Fruit fly (Drosophila melanogaster) whole organism, embryonic: Measurements from ENCODE around the gene CG13138.

ENCODE experiments used
- CG10654 ChIP-seq: fragments of 200-800 bp; sonication (Bioruptor generic); optimal IDR thresholded peaks from 2 replicates; lab custom pipeline; 2016; ENCODE audit warnings: missing biosample characterization, missing genetic modification characterization
- CG10979 ChIP-seq: fragments of 200-800 bp; sonication (Bioruptor generic); optimal IDR thresholded peaks from 2 replicates; lab custom pipeline; 2018; ENCODE audit warnings: missing biosample characterization, mild to moderate bottlenecking, missing genetic modification characterization, moderate library complexity
- CG12104 ChIP-seq: fragments of 200-800 bp; sonication (Bioruptor generic); optimal IDR thresholded peaks from 3 replicates; lab custom pipeline; 2016; ENCODE audit warnings: missing biosample characterization, missing genetic modification characterization
- CG12155 ChIP-seq: fragments of 200-800 bp; sonication (Bioruptor generic); optimal IDR thresholded peaks from 3 replicates; lab custom pipeline; 2016; ENCODE audit warnings: missing biosample characterization, missing genetic modification characterization
- CG14860 ChIP-seq: fragments of 200-800 bp; sonication (Bioruptor generic); IDR thresholded peaks from 3 replicates; pipeline ENCODE4 v1.3.6; 2022; ENCODE audit warnings: missing biosample characterization, missing genetic modification characterization; ENCODE audit not compliant: partially characterized antibody
- CG1529 ChIP-seq: fragments of 200-800 bp; sonication (Bioruptor generic); optimal IDR thresholded peaks from 3 replicates; lab custom pipeline; 2018; ENCODE audit warnings: missing biosample characterization, missing genetic modification characterization
- CG16779 ChIP-seq: fragments of 200-800 bp; sonication (Bioruptor generic); IDR thresholded peaks from 2 replicates; pipeline ENCODE4 v1.3.6; 2022; ENCODE audit warnings: missing biosample characterization, missing genetic modification characterization
- CG16813 ChIP-seq: fragments of 200-800 bp; sonication (Bioruptor generic); IDR thresholded peaks from 3 replicates; pipeline ENCODE4 v1.3.6; 2022; ENCODE audit warnings: missing biosample characterization, missing genetic modification characterization; ENCODE audit not compliant: partially characterized antibody
- CG17385 ChIP-seq: fragments of 200-800 bp; sonication (Bioruptor generic); optimal IDR thresholded peaks from 3 replicates; lab custom pipeline; 2018; ENCODE audit warnings: missing biosample characterization, mild to moderate bottlenecking, missing genetic modification characterization
- CG18619 ChIP-seq: fragments of 200-800 bp; sonication (Bioruptor generic); optimal IDR thresholded peaks from 3 replicates; lab custom pipeline; 2017; ENCODE audit warnings: missing biosample characterization, mild to moderate bottlenecking, missing genetic modification characterization
- CG2116 ChIP-seq: fragments of 200-800 bp; sonication (Bioruptor generic); optimal IDR thresholded peaks from 3 replicates; lab custom pipeline; 2018; ENCODE audit warnings: missing biosample characterization, mild to moderate bottlenecking, missing genetic modification characterization
- CG2129 ChIP-seq: fragments of 200-800 bp; sonication (Bioruptor generic); IDR thresholded peaks from 2 replicates; pipeline ENCODE4 v1.3.6; 2022; ENCODE audit warnings: missing biosample characterization, missing genetic modification characterization; ENCODE audit not compliant: partially characterized antibody
- CG2199 ChIP-seq: fragments of 200-800 bp; sonication (Bioruptor generic); IDR thresholded peaks from 3 replicates; pipeline ENCODE4 v1.3.6; 2022; ENCODE audit warnings: missing biosample characterization, missing genetic modification characterization
- CG2678 ChIP-seq: fragments of 200-800 bp; sonication (Bioruptor generic); optimal IDR thresholded peaks from 3 replicates; lab custom pipeline; 2019; ENCODE audit warnings: missing biosample characterization, mild to moderate bottlenecking, missing genetic modification characterization, moderate library complexity
- CG32772 ChIP-seq: fragments of 200-800 bp; sonication (Bioruptor generic); IDR thresholded peaks from 2 replicates; pipeline ENCODE4 v1.3.6; 2022; ENCODE audit warnings: missing biosample characterization, missing genetic modification characterization
- CG33557 ChIP-seq: fragments of 200-800 bp; sonication (Bioruptor generic); optimal IDR thresholded peaks from 2 replicates; lab custom pipeline; 2019; ENCODE audit warnings: missing biosample characterization, mild to moderate bottlenecking, missing genetic modification characterization, moderate library complexity
- CG3407 ChIP-seq: fragments of 200-800 bp; sonication (Bioruptor generic); optimal IDR thresholded peaks from 2 replicates; lab custom pipeline; 2018; ENCODE audit warnings: missing biosample characterization, mild to moderate bottlenecking, missing genetic modification characterization
- CG3847 ChIP-seq: fragments of 200-800 bp; sonication (Bioruptor generic); IDR thresholded peaks from 2 replicates; pipeline ENCODE4 v1.3.6; 2022; ENCODE audit warnings: missing biosample characterization, missing genetic modification characterization
- CG8290 ChIP-seq, 3 experiments: fragments of 200-800 bp; sonication (Bioruptor generic); optimal IDR thresholded peaks; 2 replicates each; lab custom pipeline; 2016 to 2019; ENCODE audit warnings: missing biosample characterization in 3 of 3, missing genetic modification characterization in 3 of 3, mild to moderate bottlenecking in 2 of 3, moderate library complexity in 1 of 3
- CG8924 ChIP-seq: fragments of 200-800 bp; optimal IDR thresholded peaks from 3 replicates; lab custom pipeline; 2019; ENCODE audit warnings: missing biosample characterization, mild to moderate bottlenecking, missing genetic modification characterization, moderate library complexity
- CrebB ChIP-seq: fragments of 200-800 bp; sonication (Bioruptor generic); optimal IDR thresholded peaks from 3 replicates; lab custom pipeline; 2018; ENCODE audit warnings: missing biosample characterization, mild to moderate bottlenecking, missing genetic modification characterization
- Eip74EF ChIP-seq, 2 experiments: fragments of 200-800 bp in 1 of 2; fragments of >200 bp in 1 of 2; sonication (Bioruptor generic) in 1 of 2; optimal IDR thresholded peaks; 2 replicates each; lab custom pipeline; 2017 to 2019; ENCODE audit warnings: missing biosample characterization in 2 of 2, missing genetic modification characterization in 2 of 2, mild to moderate bottlenecking in 1 of 2, moderate library complexity in 1 of 2
- Fer1 ChIP-seq: fragments of 200-800 bp; sonication (Bioruptor generic); optimal IDR thresholded peaks from 2 replicates; lab custom pipeline; 2017; ENCODE audit warnings: missing biosample characterization, mild to moderate bottlenecking, missing genetic modification characterization
- Fer3 ChIP-seq: fragments of 200-800 bp; sonication (Bioruptor generic); optimal IDR thresholded peaks from 2 replicates; lab custom pipeline; 2018; ENCODE audit warnings: missing biosample characterization, mild to moderate bottlenecking, missing genetic modification characterization, moderate library complexity
- HmgZ ChIP-seq: fragments of 200-800 bp; sonication (Bioruptor generic); optimal IDR thresholded peaks from 2 replicates; lab custom pipeline; 2018; ENCODE audit warnings: missing biosample characterization, mild to moderate bottlenecking, missing genetic modification characterization
- Hmx ChIP-seq: fragments of 200-800 bp; sonication (Bioruptor generic); optimal IDR thresholded peaks from 2 replicates; lab custom pipeline; 2016; ENCODE audit warnings: missing biosample characterization, missing genetic modification characterization
- Hr51 ChIP-seq, 2 experiments: fragments of 200-800 bp; sonication (Bioruptor generic); optimal IDR thresholded peaks; 2 replicates in 1 of 2; 3 replicates in 1 of 2; lab custom pipeline; 2016 to 2018; ENCODE audit warnings: missing biosample characterization in 2 of 2, missing genetic modification characterization in 2 of 2, mild to moderate bottlenecking in 1 of 2, moderate library complexity in 1 of 2
- Meics ChIP-seq: fragments of 200-800 bp; sonication (Bioruptor generic); optimal IDR thresholded peaks from 2 replicates; lab custom pipeline; 2017; ENCODE audit warnings: missing biosample characterization, mild to moderate bottlenecking, missing genetic modification characterization
- Sin3A ChIP-seq: fragments of >200 bp; optimal IDR thresholded peaks from 2 replicates; lab custom pipeline; 2018
- Sox100B ChIP-seq: fragments of 200-800 bp; sonication (Bioruptor generic); optimal IDR thresholded peaks from 3 replicates; lab custom pipeline; 2018; ENCODE audit warnings: missing biosample characterization, mild to moderate bottlenecking, missing genetic modification characterization
- Sry-δ ChIP-seq: fragments of 200-800 bp; sonication (Bioruptor generic); optimal IDR thresholded peaks from 2 replicates; lab custom pipeline; 2016; ENCODE audit warnings: missing biosample characterization, missing genetic modification characterization
- Trl ChIP-seq, 3 experiments: fragments of >200 bp in 2 of 3; fragments of 200-800 bp in 1 of 3; sonication (Bioruptor generic) in 1 of 3; optimal IDR thresholded peaks; 2 replicates in 1 of 3; 3 replicates in 2 of 3; lab custom pipeline; 2016 to 2017; ENCODE audit warnings: missing biosample characterization in 1 of 3, missing genetic modification characterization in 1 of 3
- Xrp1 ChIP-seq: fragments of 200-800 bp; sonication (Bioruptor generic); IDR thresholded peaks from 2 replicates; pipeline ENCODE4 v1.3.6; 2022; ENCODE audit warnings: missing biosample characterization, missing genetic modification characterization
- ara ChIP-seq: fragments of 200-800 bp; sonication (Bioruptor generic); IDR thresholded peaks from 2 replicates; pipeline ENCODE4 v1.3.6; 2022; ENCODE audit warnings: missing biosample characterization, missing genetic modification characterization
- bsh ChIP-seq, 2 experiments: fragments of 200-800 bp; sonication (Bioruptor generic); optimal IDR thresholded peaks; 2 replicates each; lab custom pipeline; 2017 to 2018; ENCODE audit warnings: mild to moderate bottlenecking in 2 of 2, missing biosample characterization in 2 of 2, missing genetic modification characterization in 2 of 2, moderate library complexity in 1 of 2
- btn ChIP-seq: fragments of 200-800 bp; sonication (Bioruptor generic); optimal IDR thresholded peaks from 2 replicates; lab custom pipeline; 2016; ENCODE audit warnings: missing biosample characterization, missing genetic modification characterization
- cg ChIP-seq: fragments of 200-800 bp; sonication (Bioruptor generic); optimal IDR thresholded peaks from 3 replicates; lab custom pipeline; 2019; ENCODE audit warnings: missing biosample characterization, mild to moderate bottlenecking, missing genetic modification characterization, moderate library complexity
- chm ChIP-seq: fragments of 200-800 bp; sonication (Bioruptor generic); IDR thresholded peaks from 2 replicates; pipeline ENCODE4 v1.3.6; 2022; ENCODE audit warnings: missing biosample characterization, missing genetic modification characterization
- dm ChIP-seq: fragments of 200-800 bp; sonication (Bioruptor generic); optimal IDR thresholded peaks from 3 replicates; lab custom pipeline; 2016; ENCODE audit warnings: missing biosample characterization, missing genetic modification characterization
- pb ChIP-seq: fragments of 200-800 bp; sonication (Bioruptor generic); optimal IDR thresholded peaks from 3 replicates; lab custom pipeline; 2016; ENCODE audit warnings: missing biosample characterization, missing genetic modification characterization
- prd ChIP-seq, 3 experiments: fragments of >200 bp in 2 of 3; fragments of 200-800 bp in 1 of 3; sonication (Bioruptor generic) in 1 of 3; optimal IDR thresholded peaks in 2 of 3; IDR thresholded peaks in 1 of 3; 2 replicates in 2 of 3; 3 replicates in 1 of 3; pipeline versions ENCODE4 v1.3.6 to Lab custom; 2017 to 2022; ENCODE audit warnings: missing biosample characterization in 1 of 3, missing genetic modification characterization in 1 of 3
- pzg ChIP-seq: fragments of 200-800 bp; sonication (Bioruptor generic); optimal IDR thresholded peaks from 3 replicates; lab custom pipeline; 2018; ENCODE audit warnings: missing biosample characterization, mild to moderate bottlenecking, missing genetic modification characterization, moderate library complexity
- seq ChIP-seq: fragments of 200-800 bp; sonication (Bioruptor generic); IDR thresholded peaks from 2 replicates; pipeline ENCODE4 v1.3.6; 2022; ENCODE audit warnings: missing biosample characterization, missing genetic modification characterization
- sim ChIP-seq: fragments of 200-800 bp; sonication (Bioruptor generic); IDR thresholded peaks from 2 replicates; pipeline ENCODE4 v1.3.6; 2022; ENCODE audit warnings: missing biosample characterization, missing genetic modification characterization
- stwl ChIP-seq: fragments of 200-800 bp; sonication (Bioruptor generic); optimal IDR thresholded peaks from 3 replicates; lab custom pipeline; 2018; ENCODE audit warnings: missing biosample characterization, mild to moderate bottlenecking, missing genetic modification characterization, moderate library complexity
- tna ChIP-seq: fragments of 200-800 bp; sonication (Bioruptor generic); IDR thresholded peaks from 2 replicates; pipeline ENCODE4 v1.3.6; 2022; ENCODE audit warnings: missing biosample characterization, missing genetic modification characterization; ENCODE audit not compliant: partially characterized antibody
- tup ChIP-seq: fragments of 200-800 bp; sonication (Bioruptor generic); optimal IDR thresholded peaks from 2 replicates; lab custom pipeline; 2016; ENCODE audit warnings: missing biosample characterization, mild to moderate bottlenecking, missing genetic modification characterization, moderate library complexity
- twi ChIP-seq: fragments of 200-800 bp; optimal IDR thresholded peaks from 2 replicates; lab custom pipeline; 2019; ENCODE audit warnings: missing biosample characterization, mild to moderate bottlenecking, missing genetic modification characterization, moderate library complexity
- zf30C ChIP-seq: fragments of 200-800 bp; sonication (Bioruptor generic); optimal IDR thresholded peaks from 3 replicates; lab custom pipeline; 2018; ENCODE audit warnings: missing biosample characterization, mild to moderate bottlenecking, missing genetic modification characterization

CG13138 gene

DNA sequence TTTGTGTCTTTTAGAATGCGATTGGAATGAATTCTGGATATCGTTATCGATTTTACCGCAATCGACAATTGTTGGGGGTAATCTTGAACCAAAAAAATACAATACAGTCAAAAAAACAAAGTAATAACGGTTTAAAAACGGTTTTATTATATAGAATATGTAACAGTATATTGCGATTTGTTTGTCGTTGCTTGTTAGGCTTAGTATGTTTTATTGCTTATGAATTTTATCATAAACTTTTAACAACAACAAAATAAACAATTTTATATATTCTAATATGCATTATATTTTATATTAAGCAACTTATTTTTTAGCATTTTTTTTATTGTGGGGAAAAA is 2.0 kb downstream of the CG13138 start, which contains the start of gene CYLD (continued):
- peak; percentile 67 for TF ChIP-seq stwl (tag; lab: Kevin White, UChicago)
- no peak; the same call in 2 of the 3 replicates for TF ChIP-seq CG14860
- peak; percentile 75 for TF ChIP-seq CG17385 (GFP tag; lab: Kevin White, UChicago)
- peak; percentile 83 for TF ChIP-seq CG8924 (tag; lab: Kevin White, UChicago)
- peak; percentile 32 for TF ChIP-seq Hmx
- TF ChIP-seq Fer1 (GFP tag; lab: Kevin White, UChicago), result peak; percentile 67
- no peak for TF ChIP-seq CrebB (tag; lab: Kevin White, UChicago)
- peak; percentile 6 for TF ChIP-seq CG33557
- no peak for TF ChIP-seq chm (GFP tag; lab: Robert Waterston, UW)
- TF ChIP-seq HmgZ (tag; lab: Kevin White, UChicago), result peak; percentile 42
- TF ChIP-seq CG8290 (GFP tag; optimal IDR thresholded peaks at IDR 0.05; lab: Kevin White, UChicago), result peak; percentile 4
- peak in 1 of 2 experiments; percentile 75 for TF ChIP-seq CG8290 (tag; optimal IDR thresholded peaks at IDR 0.05; lab: Kevin White, UChicago)
- TF ChIP-seq Eip74EF (GFP tag; optimal IDR thresholded peaks at IDR 0.05; lab: Kevin White, UChicago), result peak in 1 of 2 experiments; percentile 64
- peak; percentile 72 for TF ChIP-seq CG10979
- peak; percentile 25 for TF ChIP-seq CG1529 (GFP tag; lab: Kevin White, UChicago)
- no peak for TF ChIP-seq CG16779 (GFP tag; lab: Robert Waterston, UW)
- TF ChIP-seq zf30C (GFP tag; lab: Kevin White, UChicago), result peak; percentile 86
- no peak for TF ChIP-seq dm (GFP tag; lab: Kevin White, UChicago)
- no peak for TF ChIP-seq tup
- TF ChIP-seq btn (GFP tag; lab: Kevin White, UChicago), result no peak
- TF ChIP-seq Fer3 (tag; lab: Kevin White, UChicago), result peak; percentile 75
- no peak for TF ChIP-seq pb (GFP tag; lab: Kevin White, UChicago)
- peak; percentile 76 for TF ChIP-seq Xrp1 (GFP tag; lab: Robert Waterston, UW)
- peak; percentile 32 for TF ChIP-seq pzg (GFP tag; lab: Kevin White, UChicago)
- no peak for TF ChIP-seq CG2199
- TF ChIP-seq CG10654, result peak; percentile 61
- TF ChIP-seq Meics (GFP tag; lab: Kevin White, UChicago), result peak; percentile 76
- TF ChIP-seq CG32772 (GFP tag; lab: Robert Waterston, UW), result no peak
- TF ChIP-seq CG2116 (GFP tag; lab: Kevin White, UChicago), result peak; percentile 67
- TF ChIP-seq cg (GFP tag; lab: Kevin White, UChicago), result no peak
- TF ChIP-seq tna, result no peak
- no peak for TF ChIP-seq CG3847 (GFP tag; lab: Robert Waterston, UW)
- TF ChIP-seq ara (GFP tag; lab: Robert Waterston, UW), result peak; percentile 55; the same call in 1 of the 2 replicates
- TF ChIP-seq bsh (GFP tag; optimal IDR thresholded peaks at IDR 0.05; lab: Kevin White, UChicago), result peak in 1 of 2 experiments; percentile 83
- peak in 1 of 2 experiments; percentile 81 for TF ChIP-seq Hr51 (GFP tag; optimal IDR thresholded peaks at IDR 0.05; lab: Kevin White, UChicago)
- no peak for TF ChIP-seq Trl (optimal IDR thresholded peaks at IDR 0.05; lab: Kevin White, UChicago)
- TF ChIP-seq Trl (GFP tag; optimal IDR thresholded peaks at IDR 0.05; lab: Kevin White, UChicago), result peak; percentile 31
- peak; percentile 9 for TF ChIP-seq twi (tag; lab: Kevin White, UChicago)
- no peak for TF ChIP-seq CG2129
- no peak for TF ChIP-seq prd (optimal IDR thresholded peaks at IDR 0.05; lab: Kevin White, UChicago)
- TF ChIP-seq prd (GFP tag; IDR thresholded peaks at IDR 0.05; lab: Robert Waterston, UW), result peak; percentile 67
- TF ChIP-seq sim (GFP tag; lab: Robert Waterston, UW), result no peak
- TF ChIP-seq Sry-δ (GFP tag; lab: Kevin White, UChicago), result peak; percentile 39
- peak; percentile 15 for TF ChIP-seq CG12104
- no peak for TF ChIP-seq CG16813 (GFP tag; lab: Robert Waterston, UW)
- peak; percentile 41; the same call in 1 of the 2 replicates for TF ChIP-seq seq (GFP tag; lab: Robert Waterston, UW)
- TF ChIP-seq CG12155 (GFP tag; lab: Kevin White, UChicago), result peak; percentile 41
- TF ChIP-seq CG18619, result peak; percentile 35
- TF ChIP-seq CG3407 (GFP tag; lab: Kevin White, UChicago), result peak; percentile 20
- peak; percentile 57 for TF ChIP-seq Sox100B (GFP tag; lab: Kevin White, UChicago)
- peak; percentile 83 for TF ChIP-seq CG2678 (tag; lab: Kevin White, UChicago)
- no peak for TF ChIP-seq Sin3A (lab: Kevin White, UChicago)
